Worm (Caenorhabditis elegans): ENCODE results near the gene clec-136.
A peak's percentile ranks its signal among the peaks of the same experiment; 100 is the strongest.

clec-136 gene

DNA sequence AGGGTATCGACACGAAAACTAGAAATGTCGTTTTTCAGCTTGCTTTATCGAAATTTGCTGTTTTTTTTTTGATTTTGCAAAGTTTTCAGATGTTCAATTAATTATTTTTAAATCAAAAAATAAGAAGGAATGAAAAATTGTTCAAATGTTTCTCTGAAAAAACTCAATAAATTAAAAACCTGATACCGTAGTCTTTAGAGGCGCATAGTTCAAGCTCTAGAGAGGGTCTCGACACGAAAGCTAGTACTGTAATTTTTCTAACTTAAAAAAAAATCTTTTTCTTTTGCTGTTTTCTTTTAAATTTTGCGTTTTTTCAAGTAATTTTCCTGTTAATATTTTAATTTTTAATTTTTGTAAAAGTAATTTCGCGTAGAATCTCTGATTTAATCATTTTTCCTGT is 50.1 kb downstream of the clec-136 start (continued):
- TF ChIP-seq mxl-1 (tag; optimal IDR thresholded peaks at IDR 0.05) (no peak), F33H1.4 (GFP tag; IDR thresholded peaks at IDR 0.05) (peak; percentile 90), ceh-91 (GFP tag; IDR thresholded peaks at IDR 0.05) (0 out of 2 replicates have a peak, but pooled peaks have one; percentile 47), F49E8.2 (tag; optimal IDR thresholded peaks at IDR 0.05; ENCODE audit: insufficient read depth) (peak; percentile 7), snpc-1.3 (tag; optimal IDR thresholded peaks at IDR 0.05; ENCODE audit: insufficient read depth) (no peak), ceh-100 (GFP tag; IDR thresholded peaks at IDR 0.05) (no peak), ztf-18 (tag; optimal IDR thresholded peaks at IDR 0.05) (no peak)
